Worm (Caenorhabditis elegans) whole organism, late embryonic: Measurements from ENCODE around the gene ceh-37.

Experiments used
- F13H6.1 ChIP-seq: sonication (generic microtip); optimal IDR thresholded peaks from 2 replicates; lab custom pipeline; 2016; ENCODE audit warnings: missing genetic modification characterization, missing compliant biosample characterization
- ceh-2 ChIP-seq: sonication (generic microtip); optimal IDR thresholded peaks from 2 replicates; lab custom pipeline; 2016; ENCODE audit warnings: missing genotype, missing genetic modification characterization, missing compliant biosample characterization
- ceh-34 ChIP-seq: sonication (generic microtip); optimal IDR thresholded peaks from 2 replicates; lab custom pipeline; 2016; ENCODE audit warnings: mild to moderate bottlenecking, missing genetic modification characterization, missing compliant biosample characterization
- che-1 ChIP-seq: sonication (generic microtip); optimal IDR thresholded peaks from 2 replicates; lab custom pipeline; 2016; ENCODE audit warnings: mild to moderate bottlenecking, missing genetic modification characterization, missing compliant biosample characterization
- elt-2 ChIP-seq: sonication (generic microtip); optimal IDR thresholded peaks from 2 replicates; lab custom pipeline; 2016; ENCODE audit warnings: missing genetic modification reagents, missing genetic modification characterization, missing compliant biosample characterization
- eyg-1 ChIP-seq: sonication (generic microtip); optimal IDR thresholded peaks from 2 replicates; lab custom pipeline; 2016; ENCODE audit warnings: missing genotype, missing genetic modification characterization, missing compliant biosample characterization
- fkh-10 ChIP-seq: fragments of 150-350 bp; optimal IDR thresholded peaks from 2 replicates; lab custom pipeline; 2014; ENCODE audit warnings: missing biosample characterization, missing genetic modification reagents, missing genetic modification characterization
- gmeb-2 ChIP-seq: sonication (generic microtip); optimal IDR thresholded peaks from 2 replicates; lab custom pipeline; 2016; ENCODE audit warnings: missing genetic modification characterization, inconsistent platforms, missing compliant biosample characterization
- pha-4 ChIP-seq: fragments of 150-350 bp; optimal IDR thresholded peaks from 2 replicates; lab custom pipeline; 2018; ENCODE audit warnings: missing biosample characterization, missing genetic modification reagents, missing genetic modification characterization
- ztf-16 ChIP-seq: sonication (generic microtip); optimal IDR thresholded peaks from 2 replicates; lab custom pipeline; 2017; ENCODE audit warnings: missing genetic modification characterization, missing compliant biosample characterization

ce11 chrX:14206321-14206720 lies 1.5 kb downstream of the ceh-37 start:
- TF ChIP-seq ztf-16 (no peak), ceh-34 (tag; lab: Kevin White, UChicago) (no peak), gmeb-2 (tag; lab: Kevin White, UChicago) (no peak), pha-4 (tag; lab: Kevin White, UChicago) (no peak), ceh-2 (tag; lab: Kevin White, UChicago) (no peak), fkh-10 (GFP tag; lab: Kevin White, UChicago) (no peak), F13H6.1 (tag; lab: Kevin White, UChicago) (no peak), che-1 (tag; lab: Kevin White, UChicago) (no peak), elt-2 (tag; lab: Kevin White, UChicago) (no peak), eyg-1 (tag; lab: Kevin White, UChicago) (no peak)
